Worm (Caenorhabditis elegans): ENCODE data around the gene pag-3.
A peak's percentile ranks its signal among the peaks of the same experiment; 100 is the strongest.

- TF ChIP-seq lin-40 (tag; optimal IDR thresholded peaks at IDR 0.05) (peak; percentile 60), F49E8.2 (tag; optimal IDR thresholded peaks at IDR 0.05; ENCODE audit: insufficient read depth) (no peak), rcor-1 (GFP tag; IDR thresholded peaks at IDR 0.05) (no peak), sea-2 (GFP tag; IDR thresholded peaks at IDR 0.05) (no peak), aptf-3 (GFP tag; IDR thresholded peaks at IDR 0.05) (no peak), ceh-40 (GFP tag; IDR thresholded peaks at IDR 0.05) (no peak), akir-1 (GFP tag; optimal IDR thresholded peaks at IDR 0.05) (no peak), F37B4.10 (GFP tag; IDR thresholded peaks at IDR 0.05) (no peak), ama-1 (optimal IDR thresholded peaks at IDR 0.05) (peak; percentile 57), ama-1 (GFP tag; optimal IDR thresholded peaks at IDR 0.05) (no peak), D2030.7 (GFP tag; IDR thresholded peaks at IDR 0.05) (no peak)
Observed at ce11 chrX:14978756-14979155, 24.3 kb upstream of the pag-3 start.
